Worm (Caenorhabditis elegans): ENCODE measurements around the gene prdx-2.
"Not testable (repeated sequence)": the region's sequence is repeated elsewhere in the genome, so short reads cannot be mapped to it uniquely, and the experiment has no call there.

- TF ChIP-seq fax-1 (tag; optimal IDR thresholded peaks at IDR 0.05); hlh-30 (tag; optimal IDR thresholded peaks at IDR 0.05; ENCODE audit: insufficient read depth); ceh-30 (tag; optimal IDR thresholded peaks at IDR 0.05); ahr-1 (tag; optimal IDR thresholded peaks at IDR 0.05); tbx-2 (tag; optimal IDR thresholded peaks at IDR 0.05); pag-3 (tag; optimal IDR thresholded peaks at IDR 0.05; ENCODE audit: borderline replicate concordance); ama-1 (optimal IDR thresholded peaks at IDR 0.05); dmd-4 (tag; optimal IDR thresholded peaks at IDR 0.05; ENCODE audit: borderline replicate concordance); fkh-10 (GFP tag; optimal IDR thresholded peaks at IDR 0.05): not testable (repeated sequence)
Measured at ce11 chrII:5350357-5350756, 27.6 kb upstream of the prdx-2 start, which contains the start of gene F09E5.8.

Data from whole organism, late embryonic.